Fruit fly (Drosophila melanogaster): ENCODE measurements around the gene Timp.
A peak's percentile ranks its signal among the peaks of the same experiment; 100 is the strongest.

Timp gene

DNA sequence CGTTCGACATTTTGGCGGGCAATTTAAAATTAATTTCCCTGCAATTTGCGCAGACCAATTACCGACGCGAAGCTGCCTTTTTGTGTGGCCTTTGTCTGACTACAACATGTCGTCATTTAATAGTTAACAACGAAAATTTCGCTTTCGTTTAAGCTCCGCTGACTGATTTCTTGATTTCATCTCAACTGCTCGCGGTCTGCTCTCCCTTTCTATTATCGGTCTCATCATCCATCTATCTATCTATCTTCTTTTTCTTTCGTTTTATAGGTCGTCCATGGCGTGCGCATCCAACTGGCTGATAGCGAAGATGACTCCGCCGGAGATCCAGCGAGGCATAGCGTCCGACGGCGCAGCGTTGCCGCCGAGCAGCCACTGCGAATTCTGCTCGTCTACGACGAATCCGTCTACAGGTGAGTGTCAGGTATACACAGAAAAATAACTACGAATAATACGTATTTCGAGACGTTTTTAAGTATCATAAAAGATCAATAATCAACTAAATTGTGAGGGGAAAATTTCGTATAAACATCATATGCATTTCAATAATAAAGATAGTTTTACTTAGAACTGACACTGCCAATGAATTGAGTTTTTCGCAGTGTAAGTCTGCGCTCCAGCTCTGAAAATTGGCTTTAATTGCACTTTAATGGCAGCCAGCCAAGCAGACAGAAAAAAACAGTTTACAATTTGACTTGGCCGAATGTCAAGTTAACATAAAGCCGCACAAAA, 58.7 kb downstream of the Timp start (continued):
- TF ChIP-seq org-1 (GFP tag; optimal IDR thresholded peaks at IDR 0.05), result peak; percentile 17
- no peak for TF ChIP-seq Scr (GFP tag; IDR thresholded peaks at IDR 0.05; ENCODE audit: partially characterized antibody)
- TF ChIP-seq CG12769 (tag; optimal IDR thresholded peaks at IDR 0.05), result peak; percentile 20
- TF ChIP-seq esg (GFP tag; conservative IDR thresholded peaks at IDR 0.05), result peak; percentile 39; the same call in 1 of the 2 replicates
- no peak for TF ChIP-seq CkIIα-i1 (GFP tag; IDR thresholded peaks at IDR 0.05)
- TF ChIP-seq MTF-1 (GFP tag; optimal IDR thresholded peaks at IDR 0.05; ENCODE audit: borderline replicate concordance), result no peak
- 0 out of 3 replicates have a peak, but pooled peaks have one; percentile 12 for TF ChIP-seq CG11695 (GFP tag; IDR thresholded peaks at IDR 0.05)
- 0 out of 2 replicates have a peak, but pooled peaks have one; percentile 31 for TF ChIP-seq sens-2 (GFP tag; IDR thresholded peaks at IDR 0.05)
- TF ChIP-seq Ets65A (GFP tag), result peak; percentile 88
- no peak for TF ChIP-seq Antp (GFP tag; optimal IDR thresholded peaks at IDR 0.05)
- TF ChIP-seq ase (GFP tag; IDR thresholded peaks at IDR 0.05), result peak; percentile 13; the same call in 1 of the 3 replicates
- peak; percentile 90 for TF ChIP-seq Blimp-1 (GFP tag; optimal IDR thresholded peaks at IDR 0.05)
- TF ChIP-seq sens (GFP tag), result peak; percentile 80
- peak; percentile 19; the same call in 1 of the 2 replicates for TF ChIP-seq seq (GFP tag; IDR thresholded peaks at IDR 0.05)
- no peak for TF ChIP-seq Dref (GFP tag; IDR thresholded peaks at IDR 0.05)
- peak; percentile 53 for TF ChIP-seq sisA (GFP tag; IDR thresholded peaks at IDR 0.05)
- no peak for TF ChIP-seq hkb (optimal IDR thresholded peaks at IDR 0.05)
- TF ChIP-seq hkb (GFP tag; IDR thresholded peaks at IDR 0.05), result peak; percentile 63
- TF ChIP-seq CG5245 (GFP tag; optimal IDR thresholded peaks at IDR 0.05), result peak; percentile 6
- 0 out of 2 replicates have a peak, but pooled peaks have one; percentile 19 for TF ChIP-seq Rfx (GFP tag; IDR thresholded peaks at IDR 0.05)
- no peak for TF ChIP-seq fd102C (GFP tag; optimal IDR thresholded peaks at IDR 0.05)
- no peak for TF ChIP-seq bigmax (GFP tag; optimal IDR thresholded peaks at IDR 0.05)
- TF ChIP-seq Sox100B (GFP tag; optimal IDR thresholded peaks at IDR 0.05), result peak; percentile 1
- no peak for TF ChIP-seq ems (GFP tag; optimal IDR thresholded peaks at IDR 0.05)
- no peak for TF ChIP-seq pho (GFP tag; optimal IDR thresholded peaks at IDR 0.05)
- no peak for TF ChIP-seq Gsc (GFP tag; IDR thresholded peaks at IDR 0.05)
- TF ChIP-seq lab (GFP tag; optimal IDR thresholded peaks at IDR 0.05), result no peak
- TF ChIP-seq gro (GFP tag; optimal IDR thresholded peaks at IDR 0.05), result no peak
- TF ChIP-seq CG4730 (GFP tag; IDR thresholded peaks at IDR 0.05), result peak; percentile 16; the same call in 1 of the 2 replicates
- peak; percentile 39; the same call in 1 of the 2 replicates for TF ChIP-seq HLH3B (GFP tag; IDR thresholded peaks at IDR 0.05)
- 0 out of 3 replicates have a peak, but pooled peaks have one; percentile 67 for TF ChIP-seq ci (GFP tag; IDR thresholded peaks at IDR 0.05)
- TF ChIP-seq bsh (GFP tag; optimal IDR thresholded peaks at IDR 0.05), result peak in 1 of 2 experiments; percentile 29
- TF ChIP-seq H15 (GFP tag; IDR thresholded peaks at IDR 0.05), result 0 out of 3 replicates have a peak, but pooled peaks have one; percentile 57
- TF ChIP-seq CG11723 (GFP tag; optimal IDR thresholded peaks at IDR 0.05), result no peak
- peak; percentile 13 for TF ChIP-seq PHDP (tag; optimal IDR thresholded peaks at IDR 0.05)
- TF ChIP-seq tio (GFP tag; optimal IDR thresholded peaks at IDR 0.05), result peak; percentile 3
- peak; percentile 49; the same call in 1 of the 2 replicates for TF ChIP-seq CG14667 (GFP tag; IDR thresholded peaks at IDR 0.05)
- peak; percentile 38; the same call in 1 of the 3 replicates for TF ChIP-seq CG14050 (GFP tag; IDR thresholded peaks at IDR 0.05)
- TF ChIP-seq Sox102F (GFP tag; optimal IDR thresholded peaks at IDR 0.05), result peak; percentile 58
- TF ChIP-seq CG6254 (GFP tag; optimal IDR thresholded peaks at IDR 0.05), result peak; percentile 54
- TF ChIP-seq CG2202 (tag; optimal IDR thresholded peaks at IDR 0.05), result no peak
- TF ChIP-seq slbo (GFP tag; IDR thresholded peaks at IDR 0.05), result peak; percentile 27; the same call in 1 of the 2 replicates
- TF ChIP-seq CG8089 (GFP tag; optimal IDR thresholded peaks at IDR 0.05), result peak; percentile 16
- TF ChIP-seq Mrtf (GFP tag; IDR thresholded peaks at IDR 0.05), result 0 out of 3 replicates have a peak, but pooled peaks have one; percentile 32
- no peak for TF ChIP-seq Hand (GFP tag; optimal IDR thresholded peaks at IDR 0.05)
- TF ChIP-seq Fer3 (tag; optimal IDR thresholded peaks at IDR 0.05), result no peak
- TF ChIP-seq Sin3A (optimal IDR thresholded peaks at IDR 0.05), result no peak
- no peak for TF ChIP-seq CG9876 (GFP tag; optimal IDR thresholded peaks at IDR 0.05)
- TF ChIP-seq phol (tag; optimal IDR thresholded peaks at IDR 0.05), result peak; percentile 34
- peak; percentile 18 for TF ChIP-seq Abd-B (GFP tag; optimal IDR thresholded peaks at IDR 0.05)
